Worm (Caenorhabditis elegans) whole organism, L1 larva: Measurements from ENCODE around the gene T26E4.3.

Experiments
- F16B12.6 ChIP-seq: fragments of 150-350 bp; optimal IDR thresholded peaks from 2 replicates; lab custom pipeline; 2014; ENCODE audit warnings: missing biosample characterization, missing genetic modification characterization
- egl-27 ChIP-seq, 2 experiments: fragments of 150-350 bp in 1 of 2; sonication (generic microtip); optimal IDR thresholded peaks; 3 replicates each; lab custom pipeline; 2017 to 2018; ENCODE audit warnings: missing biosample characterization in 2 of 2, missing genetic modification characterization in 2 of 2, missing genetic modification reagents in 2 of 2
- lin-15B ChIP-seq: fragments of 150-350 bp; sonication (generic microtip); optimal IDR thresholded peaks from 3 replicates; lab custom pipeline; 2014; ENCODE audit warnings: missing biosample characterization, missing genetic modification characterization
- nhr-12 ChIP-seq: sonication (generic microtip); optimal IDR thresholded peaks from 2 replicates; lab custom pipeline; 2017; ENCODE audit warnings: missing biosample characterization, missing genetic modification characterization
- rnt-1 ChIP-seq: sonication (generic microtip); optimal IDR thresholded peaks from 2 replicates; lab custom pipeline; 2016; ENCODE audit warnings: mild to moderate bottlenecking, missing genetic modification characterization, moderate library complexity, missing compliant biosample characterization
- unc-62 ChIP-seq: fragments of 150-350 bp; optimal IDR thresholded peaks from 2 replicates; lab custom pipeline; 2014; ENCODE audit warnings: missing biosample characterization, missing genetic modification reagents, missing genetic modification characterization
- ztf-4 ChIP-seq: fragments of 150-350 bp; optimal IDR thresholded peaks from 2 replicates; lab custom pipeline; 2014; ENCODE audit warnings: missing biosample characterization, missing genetic modification characterization

- no peak for TF ChIP-seq unc-62 (GFP tag; lab: Kevin White, UChicago)
- TF ChIP-seq ztf-4 (tag; lab: Kevin White, UChicago), result no peak
- no peak for TF ChIP-seq rnt-1 (tag; lab: Kevin White, UChicago)
- TF ChIP-seq lin-15B (tag; lab: Kevin White, UChicago), result no peak
- TF ChIP-seq F16B12.6 (tag; lab: Kevin White, UChicago), result no peak
- no peak for TF ChIP-seq egl-27 (tag; optimal IDR thresholded peaks at IDR 0.05; lab: Kevin White, UChicago)
- TF ChIP-seq nhr-12 (tag; lab: Kevin White, UChicago), result no peak
These were observed 24.1 kb upstream of the T26E4.3 start, which contains the start of gene str-9 for ce11 chrV:15758449-15758848.
